Worm (Caenorhabditis elegans) whole organism, L3 larva: Measurements from ENCODE around the gene pqn-8.

ENCODE experiments used
- R02D3.7 ChIP-seq: fragments of 150-350 bp; optimal IDR thresholded peaks from 2 replicates; lab custom pipeline; 2014; ENCODE audit warnings: missing biosample characterization, missing genetic modification characterization
- aly-2 ChIP-seq: fragments of 150-350 bp; optimal IDR thresholded peaks from 2 replicates; lab custom pipeline; 2014; ENCODE audit warnings: missing biosample characterization, missing genetic modification characterization
- ama-1 ChIP-seq: fragments of 150-350 bp; optimal IDR thresholded peaks from 2 replicates; lab custom pipeline; 2018
- ceh-28 ChIP-seq: fragments of 150-350 bp; optimal IDR thresholded peaks from 2 replicates; lab custom pipeline; 2014; ENCODE audit warnings: missing biosample characterization, missing genetic modification reagents, missing genetic modification characterization
- ceh-82 ChIP-seq: fragments of 150-350 bp; optimal IDR thresholded peaks from 2 replicates; lab custom pipeline; 2014; ENCODE audit warnings: missing biosample characterization, missing genetic modification characterization
- ceh-9 ChIP-seq: sonication (generic microtip); optimal IDR thresholded peaks from 2 replicates; lab custom pipeline; 2018; ENCODE audit warnings: missing biosample characterization, missing genetic modification characterization
- daf-12 ChIP-seq: fragments of 150-350 bp; optimal IDR thresholded peaks from 2 replicates; lab custom pipeline; 2014; ENCODE audit warnings: missing biosample characterization, missing genetic modification reagents, missing genetic modification characterization
- egl-27 ChIP-seq: sonication (generic microtip); optimal IDR thresholded peaks from 4 replicates; lab custom pipeline; 2017; ENCODE audit warnings: missing biosample characterization, missing genetic modification reagents, missing genetic modification characterization
- egl-5 ChIP-seq: fragments of 150-350 bp; optimal IDR thresholded peaks from 2 replicates; lab custom pipeline; 2017; ENCODE audit warnings: missing biosample characterization, missing genetic modification reagents, missing genetic modification characterization, inconsistent platforms
- elt-1 ChIP-seq: fragments of 150-350 bp; optimal IDR thresholded peaks from 2 replicates; lab custom pipeline; 2014; ENCODE audit warnings: missing biosample characterization, missing genetic modification characterization
- eor-1 ChIP-seq, 2 experiments: fragments of 150-350 bp; optimal IDR thresholded peaks; 2 replicates each; lab custom pipeline; 2014 to 2018; ENCODE audit warnings: missing biosample characterization in 2 of 2, missing genetic modification characterization in 2 of 2
- fkh-10 ChIP-seq: sonication (generic microtip); optimal IDR thresholded peaks from 2 replicates; lab custom pipeline; 2017; ENCODE audit warnings: missing biosample characterization, missing genetic modification reagents, missing genetic modification characterization
- fkh-2 ChIP-seq: fragments of 150-350 bp; optimal IDR thresholded peaks from 2 replicates; lab custom pipeline; 2014; ENCODE audit warnings: missing biosample characterization, missing genetic modification reagents, missing genetic modification characterization
- fos-1 ChIP-seq: fragments of 150-350 bp; optimal IDR thresholded peaks from 2 replicates; lab custom pipeline; 2014; ENCODE audit warnings: missing biosample characterization, missing genetic modification characterization
- hmg-11 ChIP-seq: sonication (generic microtip); optimal IDR thresholded peaks from 2 replicates; lab custom pipeline; 2016; ENCODE audit warnings: missing genetic modification characterization, missing compliant biosample characterization
- jun-1 ChIP-seq: fragments of 150-350 bp; optimal IDR thresholded peaks from 2 replicates; lab custom pipeline; 2014; ENCODE audit warnings: missing biosample characterization, missing genetic modification reagents, missing genetic modification characterization
- mdl-1 ChIP-seq: fragments of 150-350 bp; optimal IDR thresholded peaks from 2 replicates; lab custom pipeline; 2014; ENCODE audit warnings: missing biosample characterization, missing genetic modification characterization
- mml-1 ChIP-seq: fragments of 150-350 bp; sonication (generic microtip); optimal IDR thresholded peaks from 3 replicates; lab custom pipeline; 2014; ENCODE audit warnings: missing biosample characterization, missing genetic modification characterization
- nfya-1 ChIP-seq: sonication (generic microtip); optimal IDR thresholded peaks from 2 replicates; lab custom pipeline; 2017; ENCODE audit warnings: missing genetic modification characterization, mild to moderate bottlenecking, missing compliant biosample characterization, antibody characterized with exemption, moderate library complexity; ENCODE audit not compliant: insufficient read depth
- nhr-11 ChIP-seq: fragments of 150-350 bp; optimal IDR thresholded peaks from 2 replicates; lab custom pipeline; 2014; ENCODE audit warnings: missing biosample characterization, missing genetic modification characterization
- nhr-12 ChIP-seq: fragments of 150-350 bp; optimal IDR thresholded peaks from 2 replicates; lab custom pipeline; 2014; ENCODE audit warnings: missing biosample characterization, missing genetic modification characterization
- nhr-23 ChIP-seq: fragments of 150-350 bp; optimal IDR thresholded peaks from 2 replicates; lab custom pipeline; 2014; ENCODE audit warnings: missing biosample characterization, missing genetic modification reagents, missing genetic modification characterization
- nhr-237 ChIP-seq: fragments of 150-350 bp; optimal IDR thresholded peaks from 2 replicates; lab custom pipeline; 2014; ENCODE audit warnings: missing biosample characterization, missing genetic modification characterization
- nhr-25 ChIP-seq: sonication (generic microtip); optimal IDR thresholded peaks from 2 replicates; lab custom pipeline; 2017; ENCODE audit warnings: missing biosample characterization, missing genetic modification characterization
- nhr-28 ChIP-seq: fragments of 150-350 bp; optimal IDR thresholded peaks from 2 replicates; lab custom pipeline; 2014; ENCODE audit warnings: missing biosample characterization, missing genetic modification characterization
- nhr-43 ChIP-seq: sonication (generic microtip); optimal IDR thresholded peaks from 2 replicates; lab custom pipeline; 2016; ENCODE audit warnings: mild to moderate bottlenecking, missing genetic modification characterization, missing compliant biosample characterization; ENCODE audit not compliant: poor library complexity, severe bottlenecking
- nhr-67 ChIP-seq: fragments of 150-350 bp; optimal IDR thresholded peaks from 2 replicates; lab custom pipeline; 2014; ENCODE audit warnings: missing biosample characterization, missing genetic modification characterization
- nhr-77 ChIP-seq: fragments of 150-350 bp; optimal IDR thresholded peaks from 2 replicates; lab custom pipeline; 2014; ENCODE audit warnings: missing biosample characterization, missing genetic modification characterization
- pha-4 ChIP-seq: fragments of 150-350 bp; optimal IDR thresholded peaks from 2 replicates; lab custom pipeline; 2014; ENCODE audit warnings: missing biosample characterization, missing genetic modification reagents, missing genetic modification characterization
- pqm-1 ChIP-seq: fragments of 150-350 bp; optimal IDR thresholded peaks from 2 replicates; lab custom pipeline; 2017; ENCODE audit warnings: missing biosample characterization, missing genetic modification characterization, inconsistent platforms
- sea-2 ChIP-seq: fragments of 150-350 bp; sonication (generic microtip); optimal IDR thresholded peaks from 4 replicates; lab custom pipeline; 2014; ENCODE audit warnings: missing biosample characterization, missing genetic modification reagents, missing genetic modification characterization
- skn-1 ChIP-seq: fragments of 150-350 bp; optimal IDR thresholded peaks from 2 replicates; lab custom pipeline; 2014; ENCODE audit warnings: missing biosample characterization, missing genetic modification characterization
- snpc-4 ChIP-seq: fragments of 150-350 bp; optimal IDR thresholded peaks from 2 replicates; lab custom pipeline; 2014; ENCODE audit warnings: missing biosample characterization, missing genetic modification characterization
- unc-39 ChIP-seq: sonication (generic microtip); optimal IDR thresholded peaks from 4 replicates; lab custom pipeline; 2017; ENCODE audit warnings: missing biosample characterization, missing genetic modification characterization
- unc-62 ChIP-seq: fragments of 150-350 bp; sonication (generic microtip); optimal IDR thresholded peaks from 4 replicates; lab custom pipeline; 2014; ENCODE audit warnings: missing biosample characterization, missing genetic modification reagents, missing genetic modification characterization
- zag-1 ChIP-seq: fragments of 150-350 bp; optimal IDR thresholded peaks from 2 replicates; lab custom pipeline; 2014; ENCODE audit warnings: missing biosample characterization, missing genetic modification characterization
- ztf-11 ChIP-seq: fragments of 150-350 bp; optimal IDR thresholded peaks from 2 replicates; lab custom pipeline; 2014; ENCODE audit warnings: missing biosample characterization, missing genetic modification characterization
- ztf-4 ChIP-seq: fragments of 150-350 bp; optimal IDR thresholded peaks from 2 replicates; lab custom pipeline; 2014; ENCODE audit warnings: missing biosample characterization, missing genetic modification characterization

The pqn-8 gene

DNA sequence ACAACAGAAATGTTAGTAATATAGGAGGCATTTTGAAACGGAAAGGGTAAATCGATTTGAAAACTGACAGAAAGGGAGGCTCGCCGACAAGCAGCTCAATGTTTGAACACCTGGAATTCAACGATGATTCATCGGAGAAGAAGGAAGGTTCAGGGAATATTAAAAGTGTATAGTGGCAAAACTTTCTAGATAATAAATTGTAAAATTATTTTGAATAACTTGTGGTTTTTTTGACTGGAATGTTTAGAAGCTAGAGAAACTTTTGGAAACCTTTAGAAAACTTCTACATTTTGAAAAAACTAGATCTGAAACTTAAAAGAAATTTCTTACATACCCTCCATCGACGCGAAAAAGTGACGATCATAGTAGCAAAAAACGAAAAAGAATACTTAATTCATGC lies at the start of gene pqn-8:
pqn-8 (minus strand) TSS at position 101 of the 400 bp plus-strand sequence.
- TF ChIP-seq zag-1 (tag; lab: Kevin White, UChicago) (no peak), nhr-23 (tag; lab: Kevin White, UChicago) (no peak), snpc-4 (tag; lab: Kevin White, UChicago) (no peak), nhr-67 (no peak), ceh-9 (no peak), daf-12 (no peak), sea-2 (GFP tag; lab: Kevin White, UChicago) (no peak), unc-39 (tag; lab: Kevin White, UChicago) (no peak), elt-1 (tag; lab: Kevin White, UChicago) (no peak), mdl-1 (tag; lab: Kevin White, UChicago) (no peak), nhr-43 (tag; lab: Kevin White, UChicago) (no peak)
- TF ChIP-seq, all 47 proteins: peak for 0

DNA sequence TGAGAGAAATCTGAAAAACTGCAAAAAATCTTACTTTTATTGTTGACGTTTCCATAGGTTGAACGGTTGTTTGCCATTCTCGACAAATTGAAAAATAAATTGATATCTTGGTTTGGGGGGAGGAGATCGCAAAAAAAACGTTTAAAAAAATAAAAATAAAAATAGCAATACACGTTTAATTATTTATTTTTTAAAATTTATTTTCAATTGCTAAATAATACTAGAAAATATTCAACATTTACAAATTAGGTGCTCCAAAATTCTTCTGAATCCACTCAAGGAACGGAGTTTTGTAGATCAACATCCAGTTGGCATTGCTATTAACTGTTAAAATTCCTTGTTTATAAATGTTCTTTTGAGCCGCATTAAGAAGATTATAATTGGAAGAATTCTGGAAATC lies 42.2 kb upstream of the pqn-8 start, which contains the start of gene T16G12.7:
T16G12.7 (minus strand) TSS at position 101 of the 400 bp plus-strand sequence.
- TF ChIP-seq egl-27, result no peak
- TF ChIP-seq ceh-82 (tag; lab: Kevin White, UChicago), result no peak
- TF ChIP-seq egl-5 (tag; lab: Kevin White, UChicago), result no peak
- no peak for TF ChIP-seq fkh-2 (tag; lab: Kevin White, UChicago)

DNA sequence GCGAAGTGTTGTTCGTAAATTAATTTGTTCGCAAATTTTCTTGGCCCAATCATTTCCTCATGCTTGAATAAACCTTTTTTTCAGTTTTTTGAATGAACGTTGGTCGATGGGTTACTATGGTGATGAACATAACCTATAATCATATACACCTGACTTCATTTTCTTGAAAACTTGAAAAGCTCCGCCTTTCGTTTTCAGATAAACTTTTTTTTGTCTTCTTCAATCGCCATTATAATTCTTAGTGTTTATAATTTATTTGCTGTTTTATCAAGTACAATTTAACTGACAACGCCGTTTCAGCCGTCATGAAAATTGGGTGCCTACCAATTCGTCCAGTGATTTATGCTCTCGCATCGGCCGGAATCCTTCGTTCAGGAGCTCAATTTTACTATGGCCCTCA lies 39.4 kb upstream of the pqn-8 start, which contains the start of gene M04D8.7:
M04D8.7 (plus strand) TSS at position 301 of the 400 bp plus-strand sequence.
- TF ChIP-seq ceh-28 (tag; lab: Kevin White, UChicago) (no peak), fkh-10 (GFP tag; lab: Kevin White, UChicago) (peak; percentile 1)

DNA sequence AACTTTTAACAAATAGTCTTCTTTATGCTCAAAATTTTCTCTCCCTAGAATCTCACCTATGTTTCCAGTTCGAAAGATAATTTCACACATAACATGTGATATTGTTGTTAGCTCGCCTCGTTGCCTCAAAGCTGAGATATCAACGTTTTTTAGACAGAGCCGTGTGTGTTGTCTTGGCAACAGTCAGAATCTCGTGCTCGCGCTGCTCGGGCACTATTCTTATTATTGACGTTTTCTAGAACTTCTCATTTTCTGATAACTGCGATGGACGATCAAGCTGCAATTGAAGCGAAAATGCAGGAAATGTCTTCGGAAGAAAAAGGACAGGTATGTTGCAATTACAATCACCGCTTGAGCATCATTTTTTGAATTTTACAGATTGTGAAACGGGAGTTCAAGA lies 38.0 kb upstream of the pqn-8 start, which contains the start of gene xbx-3:
xbx-3 (plus strand) TSS at position 163 of the 400 bp plus-strand sequence.
- TF ChIP-seq aly-2 (tag; lab: Kevin White, UChicago) (no peak), nhr-11 (peak; percentile 79)

DNA sequence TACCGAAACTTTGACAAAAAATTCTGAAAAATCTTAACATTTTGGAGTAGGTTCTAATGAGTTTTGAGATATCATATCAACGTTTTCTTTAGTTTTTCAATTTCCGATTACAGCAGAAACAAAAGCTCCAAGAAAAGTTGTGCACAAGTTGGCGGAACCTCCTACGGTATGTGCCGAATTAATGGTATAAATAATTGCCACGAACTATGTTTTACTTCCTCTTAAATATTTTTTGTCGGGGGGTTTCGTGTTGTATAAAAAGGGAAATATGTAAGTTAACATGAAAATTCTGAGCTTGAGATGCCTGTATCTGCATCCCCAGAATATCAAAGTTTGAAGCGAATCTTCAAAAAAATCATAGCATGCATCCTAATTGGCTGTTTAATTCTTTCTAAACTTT lies 36.1 kb upstream of the pqn-8 start, which contains the start of gene M04D8.8:
M04D8.8 (plus strand) TSS at position 301 of the 400 bp plus-strand sequence.
- TF ChIP-seq ztf-11 (no peak), egl-5 (tag; lab: Kevin White, UChicago) (no peak), R02D3.7 (no peak), unc-62 (GFP tag; lab: Kevin White, UChicago) (no peak), pha-4 (tag; lab: Kevin White, UChicago) (no peak), eor-1 (tag; optimal IDR thresholded peaks at IDR 0.05; lab: Kevin White, UChicago) (no peak), skn-1 (tag; lab: Kevin White, UChicago) (no peak), ama-1 (no peak)
- TF ChIP-seq, all 47 proteins: peak for 0

DNA sequence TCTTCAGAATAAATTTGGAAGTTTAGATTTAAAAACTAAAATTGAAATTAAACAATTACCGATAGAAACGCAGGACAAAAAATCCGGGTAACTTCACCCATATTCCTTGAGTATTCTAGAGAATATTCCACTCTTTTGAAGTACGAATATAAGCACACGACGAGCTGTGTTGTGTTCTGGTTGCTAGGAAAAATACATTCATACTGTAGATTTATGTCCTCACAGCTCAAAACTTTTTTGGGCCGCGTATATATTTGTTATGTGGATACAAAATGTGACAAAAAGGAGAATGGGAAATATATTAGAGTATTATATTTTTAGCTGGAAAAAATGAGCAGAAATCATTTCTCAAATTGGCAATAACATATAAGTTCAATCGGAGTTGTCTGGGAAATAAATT lies 35.4 kb upstream of the pqn-8 start, which contains the start of gene M04D8.5:
M04D8.5 (minus strand) TSS at position 101 of the 400 bp plus-strand sequence.
- TF ChIP-seq fkh-2 (tag; lab: Kevin White, UChicago), result no peak
- no peak for TF ChIP-seq ceh-9
- TF ChIP-seq nhr-77 (tag; lab: Kevin White, UChicago), result no peak
- TF ChIP-seq ama-1, result no peak
- no peak for TF ChIP-seq jun-1
- no peak for TF ChIP-seq aly-2 (tag; lab: Kevin White, UChicago)
- TF ChIP-seq, all 47 proteins: peak for 0

DNA sequence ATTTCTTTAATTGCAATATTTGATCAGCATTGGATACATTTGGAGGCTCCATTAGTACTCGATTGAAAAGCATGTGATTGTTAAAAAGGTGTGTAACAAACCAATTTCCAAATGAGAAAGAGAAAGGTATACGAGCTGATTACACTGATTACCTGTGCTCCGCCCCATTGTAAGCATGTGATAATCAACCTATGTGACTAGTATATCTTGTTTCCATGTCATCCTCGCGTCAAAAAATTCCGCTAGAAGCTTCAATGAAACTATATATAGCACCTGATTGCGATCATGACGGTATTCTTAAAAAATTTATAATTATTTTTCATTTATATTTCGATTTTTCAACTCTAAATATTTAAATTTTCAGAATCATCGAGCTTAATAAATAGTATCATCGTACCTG lies 32.8 kb upstream of the pqn-8 start, which contains the start of gene M04D8.4:
M04D8.4 (minus strand) TSS at position 101 of the 400 bp plus-strand sequence.
- no peak for TF ChIP-seq nhr-12
- TF ChIP-seq pqm-1 (tag; lab: Kevin White, UChicago), result no peak
- TF ChIP-seq mml-1 (tag; lab: Kevin White, UChicago), result no peak
- no peak for TF ChIP-seq nfya-1 (tag; lab: Kevin White, UChicago)
- TF ChIP-seq ztf-11, result no peak
- no peak for TF ChIP-seq elt-1 (tag; lab: Kevin White, UChicago)
- TF ChIP-seq fos-1 (tag; lab: Kevin White, UChicago), result no peak
- TF ChIP-seq ztf-4 (tag; lab: Kevin White, UChicago), result no peak
- TF ChIP-seq sea-2 (GFP tag; lab: Kevin White, UChicago), result no peak
- no peak for TF ChIP-seq aly-2 (tag; lab: Kevin White, UChicago)
- TF ChIP-seq ceh-9, result no peak
- TF ChIP-seq nhr-28 (tag; lab: Kevin White, UChicago), result no peak
- no peak for TF ChIP-seq nhr-25 (tag; lab: Kevin White, UChicago)
- no peak for TF ChIP-seq nhr-237
- no peak for TF ChIP-seq hmg-11
- TF ChIP-seq snpc-4 (tag; lab: Kevin White, UChicago), result no peak
- TF ChIP-seq unc-39 (tag; lab: Kevin White, UChicago), result no peak
- TF ChIP-seq pha-4 (tag; lab: Kevin White, UChicago), result no peak
- TF ChIP-seq skn-1 (tag; lab: Kevin White, UChicago), result no peak
- no peak for TF ChIP-seq unc-62 (GFP tag; lab: Kevin White, UChicago)
